Fruit fly (Drosophila melanogaster) whole organism, embryonic: ENCODE results near the gene dysf.
A peak's percentile ranks its signal among the peaks of the same experiment; 100 is the strongest.

ENCODE experiments used
- ATbp ChIP-seq: fragments of 200-800 bp; sonication (Bioruptor generic); optimal IDR thresholded peaks from 2 replicates; lab custom pipeline; 2017; ENCODE audit warnings: missing biosample characterization, mild to moderate bottlenecking, missing genetic modification characterization, missing genetic modification reagents
- Bgb ChIP-seq: fragments of 200-800 bp; sonication (Bioruptor generic); IDR thresholded peaks from 2 replicates; pipeline ENCODE4 v1.3.6; 2022; ENCODE audit warnings: missing biosample characterization, missing genetic modification characterization; ENCODE audit not compliant: partially characterized antibody
- CG10431 ChIP-seq: fragments of 200-800 bp; sonication (Bioruptor generic); optimal IDR thresholded peaks from 3 replicates; lab custom pipeline; 2018; ENCODE audit warnings: missing biosample characterization, mild to moderate bottlenecking, missing genetic modification characterization
- CG10959 ChIP-seq: fragments of 200-800 bp; sonication (Bioruptor generic); IDR thresholded peaks from 2 replicates; pipeline ENCODE4 v1.3.6; 2022; ENCODE audit warnings: missing biosample characterization, missing genetic modification characterization
- CG11723 ChIP-seq: fragments of 200-800 bp; sonication (Bioruptor generic); optimal IDR thresholded peaks from 2 replicates; lab custom pipeline; 2017; ENCODE audit warnings: missing biosample characterization, mild to moderate bottlenecking, missing genetic modification characterization
- CG12391 ChIP-seq: fragments of 200-800 bp; sonication (Bioruptor generic); optimal IDR thresholded peaks from 3 replicates; lab custom pipeline; 2018; ENCODE audit warnings: missing biosample characterization, mild to moderate bottlenecking, missing genetic modification characterization, moderate library complexity
- CG12942 ChIP-seq: fragments of 200-800 bp; sonication (Bioruptor generic); optimal IDR thresholded peaks from 3 replicates; lab custom pipeline; 2016; ENCODE audit warnings: missing biosample characterization, missing genetic modification characterization
- CG13296 ChIP-seq: fragments of 200-800 bp; sonication (Bioruptor generic); optimal IDR thresholded peaks from 3 replicates; lab custom pipeline; 2018; ENCODE audit warnings: missing biosample characterization, mild to moderate bottlenecking, missing genetic modification characterization
- CG1529 ChIP-seq: fragments of 200-800 bp; sonication (Bioruptor generic); optimal IDR thresholded peaks from 3 replicates; lab custom pipeline; 2018; ENCODE audit warnings: missing biosample characterization, missing genetic modification characterization
- CG18262 ChIP-seq: fragments of 200-800 bp; optimal IDR thresholded peaks from 3 replicates; lab custom pipeline; 2019; ENCODE audit warnings: missing biosample characterization, mild to moderate bottlenecking, missing genetic modification characterization, moderate library complexity
- CG2199 ChIP-seq: fragments of 200-800 bp; sonication (Bioruptor generic); IDR thresholded peaks from 3 replicates; pipeline ENCODE4 v1.3.6; 2022; ENCODE audit warnings: missing biosample characterization, missing genetic modification characterization
- CG31388 ChIP-seq: fragments of 200-800 bp; sonication (Bioruptor generic); optimal IDR thresholded peaks from 2 replicates; lab custom pipeline; 2016; ENCODE audit warnings: missing biosample characterization, missing genetic modification characterization
- CG3163 ChIP-seq: fragments of 200-800 bp; sonication (Bioruptor generic); optimal IDR thresholded peaks from 3 replicates; lab custom pipeline; 2016; ENCODE audit warnings: missing biosample characterization, missing genetic modification characterization
- CG32532 ChIP-seq: fragments of 200-800 bp; sonication (Bioruptor generic); IDR thresholded peaks from 2 replicates; pipeline ENCODE4 v1.3.6; 2022; ENCODE audit warnings: missing biosample characterization, missing genetic modification characterization
- CG34422 ChIP-seq: fragments of 200-800 bp; sonication (Bioruptor generic); IDR thresholded peaks from 3 replicates; pipeline ENCODE4 v1.3.6; 2022; ENCODE audit warnings: missing biosample characterization, missing genetic modification characterization
- CG3847 ChIP-seq: fragments of 200-800 bp; sonication (Bioruptor generic); IDR thresholded peaks from 2 replicates; pipeline ENCODE4 v1.3.6; 2022; ENCODE audit warnings: missing biosample characterization, missing genetic modification characterization
- CG4730 ChIP-seq: fragments of 200-800 bp; sonication (Bioruptor generic); IDR thresholded peaks from 2 replicates; pipeline ENCODE4 v1.3.6; 2022; ENCODE audit warnings: missing biosample characterization, missing genetic modification characterization
- CG6683 ChIP-seq: fragments of 200-800 bp; sonication (Bioruptor generic); optimal IDR thresholded peaks from 2 replicates; lab custom pipeline; 2017; ENCODE audit warnings: missing biosample characterization, mild to moderate bottlenecking, missing genetic modification characterization, missing genetic modification reagents
- CG7928 ChIP-seq: fragments of 200-800 bp; sonication (Bioruptor generic); optimal IDR thresholded peaks from 2 replicates; lab custom pipeline; 2017; ENCODE audit warnings: missing biosample characterization, mild to moderate bottlenecking, missing genetic modification characterization
- CG7987 ChIP-seq: fragments of 200-800 bp; sonication (Bioruptor generic); optimal IDR thresholded peaks from 2 replicates; lab custom pipeline; 2018; ENCODE audit warnings: missing biosample characterization, mild to moderate bottlenecking, missing genetic modification characterization, moderate library complexity
- CG8765 ChIP-seq: fragments of 200-800 bp; sonication (Bioruptor generic); IDR thresholded peaks from 2 replicates; pipeline ENCODE4 v1.3.6; 2022; ENCODE audit warnings: missing biosample characterization, missing genetic modification characterization
- CG9932 ChIP-seq: fragments of 200-800 bp; sonication (Bioruptor generic); IDR thresholded peaks from 2 replicates; pipeline ENCODE4 v1.3.6; 2022; ENCODE audit warnings: missing biosample characterization, missing genetic modification characterization
- CkIIα-i1 ChIP-seq: fragments of 200-800 bp; sonication (Bioruptor generic); IDR thresholded peaks from 2 replicates; pipeline ENCODE4 v1.3.6; 2022; ENCODE audit warnings: missing biosample characterization, missing genetic modification characterization
- Dek ChIP-seq: fragments of 200-800 bp; sonication (Bioruptor generic); optimal IDR thresholded peaks from 3 replicates; lab custom pipeline; 2019; ENCODE audit warnings: missing biosample characterization, mild to moderate bottlenecking, missing genetic modification characterization, moderate library complexity
- Doc2 ChIP-seq: fragments of 200-800 bp; sonication (Bioruptor generic); IDR thresholded peaks from 2 replicates; pipeline ENCODE4 v1.3.6; 2022; ENCODE audit warnings: missing biosample characterization, missing genetic modification characterization
- Gsc ChIP-seq: fragments of 200-800 bp; sonication (Bioruptor generic); IDR thresholded peaks from 2 replicates; pipeline ENCODE4 v1.3.6; 2022; ENCODE audit warnings: missing biosample characterization, missing genetic modification characterization
- HLH54F ChIP-seq: fragments of 200-800 bp; sonication (Bioruptor generic); optimal IDR thresholded peaks from 3 replicates; lab custom pipeline; 2016; ENCODE audit warnings: missing biosample characterization, missing genetic modification characterization
- HmgZ ChIP-seq: fragments of 200-800 bp; sonication (Bioruptor generic); optimal IDR thresholded peaks from 2 replicates; lab custom pipeline; 2018; ENCODE audit warnings: missing biosample characterization, mild to moderate bottlenecking, missing genetic modification characterization
- Med ChIP-seq: fragments of 200-800 bp; sonication (Bioruptor generic); peaks from one replicate; lab custom pipeline; 2016; ENCODE audit warnings: missing biosample characterization, missing genetic modification characterization, mild to moderate bottlenecking, inconsistent platforms, moderate library complexity
- NK7.1 ChIP-seq: fragments of 200-800 bp; sonication (Bioruptor generic); optimal IDR thresholded peaks from 3 replicates; lab custom pipeline; 2016; ENCODE audit warnings: missing biosample characterization, missing genetic modification characterization
- Stat92E ChIP-seq, 3 experiments: fragments of >200 bp in 2 of 3; fragments of 200-800 bp in 1 of 3; sonication (Bioruptor generic) in 1 of 3; optimal IDR thresholded peaks; 2 replicates each; lab custom pipeline; 2017 to 2019; ENCODE audit warnings: missing biosample characterization in 3 of 3, missing genetic modification characterization in 3 of 3, mild to moderate bottlenecking in 1 of 3, moderate library complexity in 1 of 3
- Xbp1 ChIP-seq: fragments of 200-800 bp; sonication (Bioruptor generic); optimal IDR thresholded peaks from 3 replicates; lab custom pipeline; 2016; ENCODE audit warnings: missing biosample characterization, mild to moderate bottlenecking, missing genetic modification characterization
- aop ChIP-seq: fragments of 200-800 bp; sonication (Bioruptor generic); IDR thresholded peaks from 2 replicates; pipeline ENCODE4 v1.3.6; 2022; ENCODE audit warnings: missing biosample characterization, missing genetic modification characterization
- az2 ChIP-seq: fragments of 200-800 bp; sonication (Bioruptor generic); optimal IDR thresholded peaks from 3 replicates; lab custom pipeline; 2016; ENCODE audit warnings: missing biosample characterization, missing genetic modification characterization
- bsh ChIP-seq, 2 experiments: fragments of 200-800 bp; sonication (Bioruptor generic); optimal IDR thresholded peaks; 2 replicates each; lab custom pipeline; 2017 to 2018; ENCODE audit warnings: mild to moderate bottlenecking in 2 of 2, missing biosample characterization in 2 of 2, missing genetic modification characterization in 2 of 2, moderate library complexity in 1 of 2
- cwo ChIP-seq: fragments of 200-800 bp; sonication (Bioruptor generic); optimal IDR thresholded peaks from 3 replicates; lab custom pipeline; 2017; ENCODE audit warnings: missing biosample characterization, missing genetic modification characterization, mild to moderate bottlenecking, moderate library complexity, missing genetic modification reagents
- en ChIP-seq: fragments of 200-800 bp; sonication (Bioruptor generic); optimal IDR thresholded peaks from 2 replicates; lab custom pipeline; 2016; ENCODE audit warnings: missing biosample characterization, missing genetic modification characterization
- fd96Cb ChIP-seq: fragments of 200-800 bp; sonication (Bioruptor generic); optimal IDR thresholded peaks from 2 replicates; lab custom pipeline; 2018; ENCODE audit warnings: missing biosample characterization, mild to moderate bottlenecking, missing genetic modification characterization, moderate library complexity
- gcm2 ChIP-seq: fragments of 200-800 bp; sonication (Bioruptor generic); optimal IDR thresholded peaks from 2 replicates; lab custom pipeline; 2016; ENCODE audit warnings: missing biosample characterization, missing genetic modification characterization
- jigr1 ChIP-seq: fragments of 200-800 bp; sonication (Bioruptor generic); IDR thresholded peaks from 3 replicates; pipeline ENCODE4 v1.3.6; 2022; ENCODE audit warnings: missing biosample characterization, missing genetic modification characterization
- org-1 ChIP-seq: fragments of 200-800 bp; sonication (Bioruptor generic); optimal IDR thresholded peaks from 2 replicates; lab custom pipeline; 2017; ENCODE audit warnings: missing biosample characterization, missing genetic modification characterization
- pita ChIP-seq: fragments of 200-800 bp; sonication (Bioruptor generic); optimal IDR thresholded peaks from 2 replicates; lab custom pipeline; 2017; ENCODE audit warnings: missing biosample characterization, mild to moderate bottlenecking, missing genetic modification characterization
- sc ChIP-seq, 3 experiments: fragments of >200 bp in 2 of 3; fragments of 200-800 bp in 1 of 3; sonication (Bioruptor generic) in 1 of 3; optimal IDR thresholded peaks; 2 replicates in 2 of 3; 3 replicates in 1 of 3; lab custom pipeline; 2017; ENCODE audit warnings: mild to moderate bottlenecking in 1 of 3, missing biosample characterization in 1 of 3, missing genetic modification characterization in 1 of 3, missing genetic modification reagents in 1 of 3
- schlank ChIP-seq: fragments of 200-800 bp; sonication (Bioruptor generic); optimal IDR thresholded peaks from 2 replicates; lab custom pipeline; 2018; ENCODE audit warnings: missing biosample characterization, mild to moderate bottlenecking, missing genetic modification characterization
- sima ChIP-seq: fragments of 200-800 bp; sonication (Bioruptor generic); optimal IDR thresholded peaks from 2 replicates; lab custom pipeline; 2016; ENCODE audit warnings: missing biosample characterization, missing genetic modification characterization
- slou ChIP-seq: fragments of 200-800 bp; sonication (Bioruptor generic); optimal IDR thresholded peaks from 3 replicates; lab custom pipeline; 2016; ENCODE audit warnings: missing biosample characterization, missing genetic modification characterization
- sug ChIP-seq: fragments of 200-800 bp; optimal IDR thresholded peaks from 2 replicates; lab custom pipeline; 2019; ENCODE audit warnings: missing biosample characterization, mild to moderate bottlenecking, missing genetic modification characterization, moderate library complexity
- tup ChIP-seq: fragments of 200-800 bp; sonication (Bioruptor generic); optimal IDR thresholded peaks from 2 replicates; lab custom pipeline; 2016; ENCODE audit warnings: missing biosample characterization, mild to moderate bottlenecking, missing genetic modification characterization, moderate library complexity
- wek ChIP-seq: fragments of 200-800 bp; sonication (Bioruptor generic); optimal IDR thresholded peaks from 3 replicates; lab custom pipeline; 2018; ENCODE audit warnings: missing biosample characterization, mild to moderate bottlenecking, missing genetic modification characterization, moderate library complexity
- zf30C ChIP-seq: fragments of 200-800 bp; sonication (Bioruptor generic); optimal IDR thresholded peaks from 3 replicates; lab custom pipeline; 2018; ENCODE audit warnings: missing biosample characterization, mild to moderate bottlenecking, missing genetic modification characterization

The dysf gene

dm6 chr3R:26055214-26055632 lies 43.3 kb downstream of the dysf start, which contains the start of gene Cmpk (continued):
- TF ChIP-seq Xbp1 (GFP tag; lab: Kevin White, UChicago) (peak; percentile 71), org-1 (peak; percentile 47), jigr1 (GFP tag; lab: Robert Waterston, UW) (no peak), CG34422 (GFP tag; lab: Robert Waterston, UW) (peak; percentile 87; the same call in 2 of the 3 replicates), pita (no peak), CG12942 (GFP tag; lab: Kevin White, UChicago) (no peak), fd96Cb (tag; lab: Kevin White, UChicago) (no peak), CG12391 (peak; percentile 70), Bgb (GFP tag; lab: Robert Waterston, UW) (peak; percentile 63), CG3163 (GFP tag; lab: Kevin White, UChicago) (no peak), Stat92E (GFP tag; optimal IDR thresholded peaks at IDR 0.05; lab: Kevin White, UChicago) (peak in 1 of 3 experiments; percentile 41), CG32532 (peak; percentile 69), cwo (no peak), tup (GFP tag; lab: Kevin White, UChicago) (peak; percentile 46), CG10959 (GFP tag; lab: Robert Waterston, UW) (0 out of 2 replicates have a peak, but pooled peaks have one; percentile 10), CkIIα-i1 (GFP tag; lab: Robert Waterston, UW) (no peak), az2 (peak; percentile 30), CG31388 (GFP tag; lab: Kevin White, UChicago) (no peak), CG7928 (GFP tag; lab: Kevin White, UChicago) (peak; percentile 30), Doc2 (GFP tag; lab: Robert Waterston, UW) (no peak), CG3847 (GFP tag; lab: Robert Waterston, UW) (0 out of 2 replicates have a peak, but pooled peaks have one; percentile 52), CG1529 (GFP tag; lab: Kevin White, UChicago) (peak; percentile 46), CG13296 (GFP tag; lab: Kevin White, UChicago) (peak; percentile 84), CG6683 (peak; percentile 68), Gsc (GFP tag; lab: Robert Waterston, UW) (no peak), CG2199 (GFP tag; lab: Robert Waterston, UW) (no peak), Med (GFP tag; lab: Kevin White, UChicago) (peak; percentile 96), CG4730 (GFP tag; lab: Robert Waterston, UW) (no peak), CG8765 (GFP tag; lab: Robert Waterston, UW) (no peak), HLH54F (GFP tag; lab: Kevin White, UChicago) (peak; percentile 38), bsh (GFP tag; optimal IDR thresholded peaks at IDR 0.05; lab: Kevin White, UChicago) (peak in 1 of 2 experiments; percentile 60), sima (GFP tag; lab: Kevin White, UChicago) (no peak), gcm2 (peak; percentile 3), CG10431 (GFP tag; lab: Kevin White, UChicago) (peak; percentile 77), CG9932 (GFP tag; lab: Robert Waterston, UW) (peak; percentile 66), CG7987 (peak; percentile 90), slou (no peak), zf30C (GFP tag; lab: Kevin White, UChicago) (no peak), ATbp (GFP tag; lab: Kevin White, UChicago) (peak; percentile 76), wek (GFP tag; lab: Kevin White, UChicago) (peak; percentile 68), sc (optimal IDR thresholded peaks at IDR 0.05; lab: Kevin White, UChicago) (no peak), sc (GFP tag; optimal IDR thresholded peaks at IDR 0.05; lab: Kevin White, UChicago) (peak; percentile 71), sug (tag; lab: Kevin White, UChicago) (peak; percentile 69), HmgZ (tag; lab: Kevin White, UChicago) (peak; percentile 76), aop (GFP tag; lab: Robert Waterston, UW) (peak; percentile 85; the same call in 1 of the 2 replicates), schlank (tag; lab: Kevin White, UChicago) (peak; percentile 72), Dek (peak; percentile 44), CG18262 (peak; percentile 57), en (GFP tag; lab: Kevin White, UChicago) (peak; percentile 9), NK7.1 (GFP tag; lab: Kevin White, UChicago) (peak; percentile 54), CG11723 (GFP tag; lab: Kevin White, UChicago) (peak; percentile 79)
